Worm (Caenorhabditis elegans) whole organism, mixed stage, embryonic: ENCODE data around the gene K01B6.3.
A peak's percentile ranks its signal among the peaks of the same experiment; 100 is the strongest.

ENCODE experiments used
- M03D4.4 ChIP-seq: sonication (generic microtip); optimal IDR thresholded peaks from 2 replicates; lab custom pipeline; 2017; ENCODE audit warnings: mild to moderate bottlenecking, missing genetic modification characterization, missing compliant biosample characterization
- bed-3 ChIP-seq: fragments of 200-800 bp; sonication (Bioruptor generic); optimal IDR thresholded peaks from 3 replicates; lab custom pipeline; 2018; ENCODE audit warnings: mild to moderate bottlenecking, missing genetic modification characterization, moderate library complexity, missing compliant biosample characterization
- blmp-1 ChIP-seq: fragments of 150-350 bp; optimal IDR thresholded peaks from 2 replicates; lab custom pipeline; 2014; ENCODE audit warnings: missing biosample characterization, missing genetic modification characterization
- ceh-39 ChIP-seq: fragments of 150-350 bp; optimal IDR thresholded peaks from 2 replicates; lab custom pipeline; 2014; ENCODE audit warnings: missing biosample characterization, missing genetic modification characterization
- ceh-83 ChIP-seq: fragments of 200-800 bp; sonication (Bioruptor generic); optimal IDR thresholded peaks from 2 replicates; lab custom pipeline; 2018; ENCODE audit warnings: mild to moderate bottlenecking, missing genetic modification characterization, missing compliant biosample characterization
- ces-1 ChIP-seq: fragments of 150-350 bp; optimal IDR thresholded peaks from 2 replicates; lab custom pipeline; 2014; ENCODE audit warnings: missing biosample characterization, missing genetic modification reagents, missing genetic modification characterization
- cnd-1 ChIP-seq: fragments of 200-800 bp; sonication (Bioruptor generic); optimal IDR thresholded peaks from 2 replicates; lab custom pipeline; 2018; ENCODE audit warnings: mild to moderate bottlenecking, missing genetic modification characterization, missing compliant biosample characterization
- drap-1 ChIP-seq: fragments of 200-800 bp; sonication (Bioruptor generic); optimal IDR thresholded peaks from 3 replicates; lab custom pipeline; 2018; ENCODE audit warnings: mild to moderate bottlenecking, missing genetic modification characterization, missing compliant biosample characterization
- elt-1 ChIP-seq: sonication (generic microtip); optimal IDR thresholded peaks from 2 replicates; lab custom pipeline; 2017; ENCODE audit warnings: missing genetic modification characterization, mild to moderate bottlenecking, missing compliant biosample characterization, antibody characterized with exemption, moderate library complexity, borderline replicate concordance; ENCODE audit not compliant: insufficient read depth
- elt-3 ChIP-seq: fragments of 150-350 bp; optimal IDR thresholded peaks from 2 replicates; lab custom pipeline; 2014; ENCODE audit warnings: missing biosample characterization, missing genetic modification characterization
- flh-1 ChIP-seq: fragments of 200-800 bp; sonication (Bioruptor generic); optimal IDR thresholded peaks from 2 replicates; lab custom pipeline; 2018; ENCODE audit warnings: mild to moderate bottlenecking, missing genetic modification characterization, moderate library complexity, missing compliant biosample characterization
- ham-2 ChIP-seq: fragments of 200-800 bp; sonication (Bioruptor generic); optimal IDR thresholded peaks from 2 replicates; lab custom pipeline; 2018; ENCODE audit warnings: mild to moderate bottlenecking, missing genetic modification characterization, missing compliant biosample characterization
- hlh-1 ChIP-seq: fragments of 150-350 bp; optimal IDR thresholded peaks from 2 replicates; lab custom pipeline; 2014; ENCODE audit warnings: missing biosample characterization, missing genetic modification reagents, missing genetic modification characterization
- lin-13 ChIP-seq: fragments of 150-350 bp; optimal IDR thresholded peaks from 2 replicates; lab custom pipeline; 2014; ENCODE audit warnings: missing biosample characterization, missing genetic modification characterization
- lsy-2 ChIP-seq: fragments of 150-350 bp; optimal IDR thresholded peaks from 2 replicates; lab custom pipeline; 2014; ENCODE audit warnings: missing biosample characterization, missing genetic modification characterization
- mab-5 ChIP-seq: fragments of 150-350 bp; optimal IDR thresholded peaks from 2 replicates; lab custom pipeline; 2014; ENCODE audit warnings: missing biosample characterization, missing genetic modification characterization
- mep-1 ChIP-seq: fragments of 150-350 bp; optimal IDR thresholded peaks from 2 replicates; lab custom pipeline; 2017; ENCODE audit warnings: missing biosample characterization, missing genetic modification reagents, missing genetic modification characterization, inconsistent platforms
- mls-2 ChIP-seq: sonication (generic microtip); optimal IDR thresholded peaks from 2 replicates; lab custom pipeline; 2016; ENCODE audit warnings: mild to moderate bottlenecking, missing genetic modification characterization, moderate library complexity, missing compliant biosample characterization
- nhr-12 ChIP-seq: fragments of 150-350 bp; optimal IDR thresholded peaks from 2 replicates; lab custom pipeline; 2014; ENCODE audit warnings: missing biosample characterization, missing genetic modification characterization
- nhr-237 ChIP-seq: fragments of 150-350 bp; optimal IDR thresholded peaks from 2 replicates; lab custom pipeline; 2014; ENCODE audit warnings: missing biosample characterization, missing genetic modification characterization
- nhr-28 ChIP-seq: fragments of 150-350 bp; optimal IDR thresholded peaks from 2 replicates; lab custom pipeline; 2014; ENCODE audit warnings: missing biosample characterization, missing genetic modification characterization
- nhr-76 ChIP-seq: sonication (generic microtip); optimal IDR thresholded peaks from 2 replicates; lab custom pipeline; 2017; ENCODE audit warnings: missing biosample characterization, missing genetic modification characterization
- pha-4 ChIP-seq: fragments of 150-350 bp; optimal IDR thresholded peaks from 2 replicates; lab custom pipeline; 2018; ENCODE audit warnings: missing biosample characterization, missing genetic modification reagents, missing genetic modification characterization
- sem-2 ChIP-seq: fragments of 200-800 bp; sonication (Bioruptor generic); optimal IDR thresholded peaks from 2 replicates; lab custom pipeline; 2018; ENCODE audit warnings: mild to moderate bottlenecking, missing genetic modification characterization, missing compliant biosample characterization
- snpc-4 ChIP-seq: fragments of 150-350 bp; optimal IDR thresholded peaks from 2 replicates; lab custom pipeline; 2014; ENCODE audit warnings: missing biosample characterization, missing genetic modification characterization
- sptf-1 ChIP-seq: sonication (generic microtip); optimal IDR thresholded peaks from 2 replicates; lab custom pipeline; 2017; ENCODE audit warnings: mild to moderate bottlenecking, missing genetic modification characterization, moderate library complexity, missing compliant biosample characterization
- tbx-8 ChIP-seq: fragments of 200-800 bp; sonication (Bioruptor generic); optimal IDR thresholded peaks from 2 replicates; lab custom pipeline; 2018; ENCODE audit warnings: mild to moderate bottlenecking, missing genetic modification characterization, moderate library complexity, missing compliant biosample characterization
- unc-120 ChIP-seq: sonication (generic microtip); optimal IDR thresholded peaks from 2 replicates; lab custom pipeline; 2017; ENCODE audit warnings: missing genetic modification characterization, missing compliant biosample characterization; ENCODE audit not compliant: poor library complexity, severe bottlenecking
- unc-39 ChIP-seq: fragments of 150-350 bp; optimal IDR thresholded peaks from 2 replicates; lab custom pipeline; 2014; ENCODE audit warnings: missing biosample characterization, missing genetic modification characterization
- unc-62 ChIP-seq: fragments of 150-350 bp; optimal IDR thresholded peaks from 2 replicates; lab custom pipeline; 2014; ENCODE audit warnings: missing biosample characterization, missing genetic modification reagents, missing genetic modification characterization
- zip-8 ChIP-seq: fragments of 150-350 bp; optimal IDR thresholded peaks from 2 replicates; lab custom pipeline; 2014; ENCODE audit warnings: missing biosample characterization, missing genetic modification characterization
- ztf-11 ChIP-seq: fragments of 150-350 bp; optimal IDR thresholded peaks from 2 replicates; lab custom pipeline; 2014; ENCODE audit warnings: missing biosample characterization, missing genetic modification characterization

Gene K01B6.3

DNA sequence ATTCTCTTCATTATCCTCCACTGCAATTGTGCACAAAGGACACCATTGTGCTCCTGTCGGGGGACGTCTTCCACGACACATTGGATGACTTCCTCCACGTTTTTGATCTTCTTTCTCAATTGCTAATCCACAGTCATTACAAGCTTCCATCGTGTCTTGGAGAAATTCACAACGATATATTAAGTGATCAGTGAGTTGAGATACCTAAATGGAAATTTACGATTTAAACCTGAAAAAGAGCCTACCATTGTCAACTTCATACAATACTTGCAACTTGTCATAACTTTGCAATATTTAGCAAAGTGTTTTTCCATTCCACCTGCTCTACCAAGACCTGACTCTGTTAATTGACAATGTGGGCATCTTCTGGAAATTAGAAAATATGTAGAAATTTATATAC lies 27.9 kb downstream of the K01B6.3 start:
- TF ChIP-seq mab-5 (tag; lab: Kevin White, UChicago): no peak
- TF ChIP-seq elt-3 (tag; lab: Kevin White, UChicago): no peak
- no peak for TF ChIP-seq ztf-11 (tag; lab: Kevin White, UChicago)
- no peak for TF ChIP-seq lin-13 (tag; lab: Kevin White, UChicago)
- no peak for TF ChIP-seq pha-4 (tag; lab: Kevin White, UChicago)
- no peak for TF ChIP-seq ces-1
- TF ChIP-seq nhr-76 (tag; lab: Kevin White, UChicago): no peak
- TF ChIP-seq nhr-237: no peak
- TF ChIP-seq elt-1: no peak
- no peak for TF ChIP-seq bed-3 (GFP tag; lab: Kevin White, UChicago)
- no peak for TF ChIP-seq sptf-1 (tag; lab: Kevin White, UChicago)
- no peak for TF ChIP-seq unc-39 (tag; lab: Kevin White, UChicago)
- TF ChIP-seq tbx-8: no peak
- TF ChIP-seq snpc-4: no peak
- no peak for TF ChIP-seq nhr-28 (tag; lab: Kevin White, UChicago)
- TF ChIP-seq blmp-1 (tag; lab: Kevin White, UChicago): no peak
- TF ChIP-seq sem-2 (GFP tag; lab: Kevin White, UChicago): no peak
- TF ChIP-seq ham-2 (GFP tag; lab: Kevin White, UChicago): no peak
- TF ChIP-seq flh-1 (GFP tag; lab: Kevin White, UChicago): no peak

DNA sequence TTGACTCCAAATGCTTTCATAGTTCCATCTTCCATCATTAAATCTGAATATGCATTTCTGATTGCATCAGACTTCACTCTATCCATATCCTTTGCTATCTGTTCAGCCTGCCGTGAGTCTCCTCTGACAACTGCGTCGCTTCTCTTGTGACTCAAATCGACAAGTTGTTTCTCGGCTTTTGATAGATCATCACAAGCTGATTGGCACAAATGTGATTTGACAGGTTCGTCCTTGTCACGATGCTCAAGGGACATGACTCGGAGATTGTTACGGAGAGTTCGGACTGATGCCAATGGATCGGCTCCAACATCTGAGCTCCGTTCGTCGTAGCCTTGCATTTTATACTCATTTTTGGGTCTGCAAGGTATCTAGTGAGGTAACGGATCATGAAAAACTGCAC lies 28.7 kb downstream of the K01B6.3 start:
- TF ChIP-seq ceh-39 (tag; lab: Kevin White, UChicago): no peak
- TF ChIP-seq unc-62 (GFP tag; lab: Kevin White, UChicago): peak; percentile 94
- TF ChIP-seq nhr-28 (tag; lab: Kevin White, UChicago): no peak
- no peak for TF ChIP-seq mab-5 (tag; lab: Kevin White, UChicago)
- no peak for TF ChIP-seq drap-1 (GFP tag; lab: Kevin White, UChicago)
- peak; percentile 76 for TF ChIP-seq hlh-1 (tag; lab: Kevin White, UChicago)
- TF ChIP-seq ceh-83 (GFP tag; lab: Kevin White, UChicago): no peak
- no peak for TF ChIP-seq mep-1 (tag; lab: Kevin White, UChicago)
- no peak for TF ChIP-seq nhr-12 (tag; lab: Kevin White, UChicago)
- TF ChIP-seq nhr-76 (tag; lab: Kevin White, UChicago): no peak
- no peak for TF ChIP-seq lsy-2 (tag; lab: Kevin White, UChicago)

DNA sequence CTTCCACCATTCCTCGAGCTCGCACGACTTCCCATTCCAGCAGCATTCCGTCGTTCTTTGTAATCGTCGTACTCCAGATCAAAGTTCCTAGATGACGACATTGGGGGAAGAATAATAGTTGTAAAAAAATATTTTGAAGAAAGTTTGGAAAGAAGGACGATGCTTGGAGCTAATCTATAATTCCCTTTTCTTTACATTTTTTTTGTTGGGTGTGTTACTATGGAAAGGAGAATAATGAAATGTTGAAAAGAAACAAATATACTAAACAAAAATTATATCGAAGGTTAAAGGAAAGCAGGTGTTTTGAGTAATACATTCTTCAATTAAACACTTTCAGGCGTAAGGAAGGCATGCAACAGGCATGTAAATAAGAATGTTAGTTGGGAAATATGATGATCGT lies 29.2 kb downstream of the K01B6.3 start, which contains the start of gene C40H1.3:
Gene C40H1.3 (minus strand): TSS at position 101 of the 400 bp plus-strand sequence.
- TF ChIP-seq tbx-8: no peak
- no peak for TF ChIP-seq nhr-12 (tag; lab: Kevin White, UChicago)
- TF ChIP-seq sem-2 (GFP tag; lab: Kevin White, UChicago): no peak
- no peak for TF ChIP-seq bed-3 (GFP tag; lab: Kevin White, UChicago)
- no peak for TF ChIP-seq blmp-1 (tag; lab: Kevin White, UChicago)
- TF ChIP-seq nhr-76 (tag; lab: Kevin White, UChicago): no peak
- TF ChIP-seq unc-39 (tag; lab: Kevin White, UChicago): no peak
- TF ChIP-seq mls-2 (tag; lab: Kevin White, UChicago): no peak
- TF ChIP-seq lsy-2 (tag; lab: Kevin White, UChicago): no peak
- TF ChIP-seq M03D4.4 (tag; lab: Kevin White, UChicago): no peak
- no peak for TF ChIP-seq ces-1
- no peak for TF ChIP-seq mab-5 (tag; lab: Kevin White, UChicago)
- TF ChIP-seq flh-1 (GFP tag; lab: Kevin White, UChicago): no peak
- no peak for TF ChIP-seq ceh-83 (GFP tag; lab: Kevin White, UChicago)
- no peak for TF ChIP-seq ztf-11 (tag; lab: Kevin White, UChicago)
- no peak for TF ChIP-seq cnd-1 (tag; lab: Kevin White, UChicago)
- no peak for TF ChIP-seq elt-3 (tag; lab: Kevin White, UChicago)
- no peak for TF ChIP-seq unc-120
- no peak for TF ChIP-seq zip-8

DNA sequence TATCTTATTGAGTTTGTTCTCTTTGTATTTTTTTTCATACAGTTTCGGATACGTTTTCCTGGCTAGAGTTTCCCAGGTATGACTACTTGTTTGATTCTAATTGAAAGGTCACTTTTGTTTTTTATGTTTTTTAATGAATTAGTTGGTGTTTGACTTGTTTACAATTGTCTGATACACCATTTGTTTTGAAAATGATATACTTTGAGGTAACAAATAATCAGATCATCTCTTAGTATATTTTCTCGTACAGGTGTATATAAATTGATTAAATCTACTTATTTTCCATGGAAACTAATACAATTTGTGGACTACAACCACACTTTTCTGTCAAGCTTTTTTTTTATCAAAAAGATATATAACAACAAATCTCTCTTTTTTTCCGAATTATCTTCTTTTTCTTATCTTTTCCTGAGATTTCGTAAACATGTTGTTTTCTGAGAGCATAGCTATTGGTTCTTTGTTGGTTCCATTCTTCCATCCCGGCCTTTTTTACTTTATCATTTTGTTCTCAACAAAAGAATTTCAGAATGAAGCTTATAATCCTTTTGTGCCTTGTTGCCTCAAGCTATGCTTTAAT lies 29.9 kb downstream of the K01B6.3 start, which contains the start of gene ttr-5:
Gene ttr-5 (plus strand): TSS at position 527 of the 577 bp plus-strand sequence.
- TF ChIP-seq elt-1 (no peak), M03D4.4 (tag; lab: Kevin White, UChicago) (no peak), sptf-1 (tag; lab: Kevin White, UChicago) (no peak), nhr-76 (tag; lab: Kevin White, UChicago) (no peak), drap-1 (GFP tag; lab: Kevin White, UChicago) (no peak), mab-5 (tag; lab: Kevin White, UChicago) (no peak), nhr-12 (tag; lab: Kevin White, UChicago) (no peak), zip-8 (no peak), ceh-39 (tag; lab: Kevin White, UChicago) (no peak), nhr-237 (no peak), ztf-11 (tag; lab: Kevin White, UChicago) (no peak), lsy-2 (tag; lab: Kevin White, UChicago) (no peak), ces-1 (no peak)
